Worm (Caenorhabditis elegans) whole organism, young adult: ENCODE data around the gene Y44A6B.3.

ENCODE experiments used
- B0336.3 ChIP-seq: fragments of 200-800 bp; sonication (Bioruptor generic); IDR thresholded peaks from 2 replicates; pipeline ENCODE4 v1.3.6; 2022; ENCODE audit warnings: missing genetic modification characterization, missing compliant biosample characterization
- C06A6.2 ChIP-seq: fragments of 200-800 bp; sonication (Bioruptor generic); conservative IDR thresholded peaks from 2 replicates; pipeline ENCODE4 v1.3.6; 2022; ENCODE audit warnings: missing genetic modification characterization, missing compliant biosample characterization
- C17E4.6 ChIP-seq: fragments of 200-800 bp; sonication (Bioruptor generic); IDR thresholded peaks from 2 replicates; pipeline ENCODE4 v1.3.6; 2022; ENCODE audit warnings: missing genetic modification reagents, missing genetic modification characterization, missing compliant biosample characterization
- F22D6.2 ChIP-seq: sonication (generic microtip); optimal IDR thresholded peaks from 2 replicates; lab custom pipeline; 2016; ENCODE audit warnings: mild to moderate bottlenecking, missing genetic modification characterization, missing compliant biosample characterization
- F52B5.7 ChIP-seq: sonication (generic microtip); optimal IDR thresholded peaks from 2 replicates; lab custom pipeline; 2016; ENCODE audit warnings: mild to moderate bottlenecking, missing genetic modification characterization, missing compliant biosample characterization
- F57C9.4 ChIP-seq: sonication (generic microtip); optimal IDR thresholded peaks from 2 replicates; lab custom pipeline; 2017; ENCODE audit warnings: mild to moderate bottlenecking, missing genetic modification characterization, missing compliant biosample characterization
- T07F8.4 ChIP-seq: sonication (generic microtip); optimal IDR thresholded peaks from 2 replicates; lab custom pipeline; 2016; ENCODE audit warnings: mild to moderate bottlenecking, missing genetic modification characterization, moderate library complexity, missing compliant biosample characterization
- T26A5.8 ChIP-seq: sonication (generic microtip); optimal IDR thresholded peaks from 2 replicates; lab custom pipeline; 2016; ENCODE audit warnings: missing genetic modification characterization, missing compliant biosample characterization
- Y53G8AR.9 ChIP-seq: fragments of 200-800 bp; sonication (Bioruptor generic); conservative IDR thresholded peaks from 2 replicates; pipeline ENCODE4 v1.3.6; 2022; ENCODE audit warnings: missing genetic modification reagents, missing genetic modification characterization, missing compliant biosample characterization
- Y56A3A.18 ChIP-seq: fragments of 200-800 bp; sonication (Bioruptor generic); IDR thresholded peaks from 2 replicates; pipeline ENCODE4 v1.3.6; 2022; ENCODE audit warnings: missing genetic modification reagents, missing genetic modification characterization, missing compliant biosample characterization
- Y95B8A.8 ChIP-seq: fragments of 200-800 bp; sonication (Bioruptor generic); IDR thresholded peaks from 2 replicates; pipeline ENCODE4 v1.3.6; 2022; ENCODE audit warnings: missing genetic modification reagents, missing genetic modification characterization, missing compliant biosample characterization
- ZK185.1 ChIP-seq: sonication (generic microtip); optimal IDR thresholded peaks from 2 replicates; lab custom pipeline; 2016; ENCODE audit warnings: mild to moderate bottlenecking, missing genetic modification characterization, missing compliant biosample characterization; ENCODE audit not compliant: poor library complexity, severe bottlenecking
- aptf-3 ChIP-seq: fragments of 200-800 bp; sonication (Bioruptor generic); IDR thresholded peaks from 2 replicates; pipeline ENCODE4 v1.3.6; 2022; ENCODE audit warnings: missing genetic modification characterization, missing compliant biosample characterization
- bed-1 ChIP-seq: fragments of 200-800 bp; sonication (Bioruptor generic); IDR thresholded peaks from 2 replicates; pipeline ENCODE4 v1.3.6; 2022; ENCODE audit warnings: missing genetic modification reagents, missing genetic modification characterization, missing compliant biosample characterization
- ccch-3 ChIP-seq: fragments of 200-800 bp; sonication (Bioruptor generic); optimal IDR thresholded peaks from 2 replicates; lab custom pipeline; 2018; ENCODE audit warnings: mild to moderate bottlenecking, missing genetic modification characterization, missing compliant biosample characterization
- cebp-1 ChIP-seq, 2 experiments: fragments of 200-800 bp in 1 of 2; sonication (Bioruptor generic) in 1 of 2; sonication (generic microtip) in 1 of 2; IDR thresholded peaks in 1 of 2; optimal IDR thresholded peaks in 1 of 2; 2 replicates each; pipeline versions ENCODE4 v1.3.6 to Lab custom; 2017 to 2022; ENCODE audit warnings: missing compliant biosample characterization in 2 of 2, missing genetic modification characterization in 2 of 2, mild to moderate bottlenecking in 1 of 2, missing genetic modification reagents in 1 of 2, moderate library complexity in 1 of 2
- dox-1 ChIP-seq: fragments of 200-800 bp; sonication (Bioruptor generic); IDR thresholded peaks from 2 replicates; pipeline ENCODE4 v1.3.6; 2022; ENCODE audit warnings: missing genetic modification reagents, missing genetic modification characterization, missing compliant biosample characterization
- dpff-1 ChIP-seq: sonication (generic microtip); optimal IDR thresholded peaks from 2 replicates; lab custom pipeline; 2017; ENCODE audit warnings: mild to moderate bottlenecking, missing genetic modification characterization, missing compliant biosample characterization
- egl-18 ChIP-seq: fragments of 200-800 bp; sonication (Bioruptor generic); IDR thresholded peaks from 2 replicates; pipeline ENCODE4 v1.3.6; 2022; ENCODE audit warnings: missing genetic modification reagents, missing genetic modification characterization, missing compliant biosample characterization
- egrh-3 ChIP-seq: fragments of 200-800 bp; sonication (Bioruptor generic); IDR thresholded peaks from 2 replicates; pipeline ENCODE4 v1.3.6; 2022; ENCODE audit warnings: missing genetic modification reagents, missing genetic modification characterization, missing compliant biosample characterization
- fkh-3 ChIP-seq: sonication (generic microtip); optimal IDR thresholded peaks from 2 replicates; lab custom pipeline; 2016; ENCODE audit warnings: mild to moderate bottlenecking, missing genetic modification characterization, missing compliant biosample characterization
- gei-17 ChIP-seq: fragments of 200-800 bp; sonication (Bioruptor generic); optimal IDR thresholded peaks from 2 replicates; lab custom pipeline; 2018; ENCODE audit warnings: mild to moderate bottlenecking, missing genetic modification characterization, missing compliant biosample characterization
- hlh-26 ChIP-seq: fragments of 200-800 bp; sonication (Bioruptor generic); conservative IDR thresholded peaks from 2 replicates; pipeline ENCODE4 v1.3.6; 2022; ENCODE audit warnings: missing genetic modification reagents, missing genetic modification characterization, missing compliant biosample characterization
- hrde-1 ChIP-seq: sonication (generic microtip); optimal IDR thresholded peaks from 2 replicates; lab custom pipeline; 2016; ENCODE audit warnings: missing genetic modification characterization, mild to moderate bottlenecking, missing compliant biosample characterization, moderate library complexity, missing genotype, missing genetic modification reagents, borderline replicate concordance
- let-526 ChIP-seq: fragments of 200-800 bp; sonication (Bioruptor generic); IDR thresholded peaks from 2 replicates; pipeline ENCODE4 v1.3.6; 2022; ENCODE audit warnings: missing genetic modification reagents, missing genetic modification characterization, missing compliant biosample characterization
- lin-35 ChIP-seq, 3 experiments: fragments of 150-350 bp in 2 of 3; sonication (generic microtip) in 1 of 3; optimal IDR thresholded peaks; 2 replicates each; lab custom pipeline; 2014 to 2018; ENCODE audit warnings: missing biosample characterization in 3 of 3, missing genetic modification characterization in 3 of 3, missing genetic modification reagents in 3 of 3
- lir-1 ChIP-seq: fragments of 200-800 bp; sonication (Bioruptor generic); conservative IDR thresholded peaks from 2 replicates; pipeline ENCODE4 v1.3.6; 2022; ENCODE audit warnings: missing genetic modification reagents, missing genetic modification characterization, missing compliant biosample characterization
- lsl-1 ChIP-seq: fragments of 200-800 bp; sonication (Bioruptor generic); optimal IDR thresholded peaks from 2 replicates; lab custom pipeline; 2018; ENCODE audit warnings: mild to moderate bottlenecking, missing genetic modification characterization, moderate library complexity, missing compliant biosample characterization
- lsy-27 ChIP-seq: sonication (generic microtip); optimal IDR thresholded peaks from 2 replicates; lab custom pipeline; 2017; ENCODE audit warnings: missing genetic modification characterization, mild to moderate bottlenecking, missing compliant biosample characterization, antibody characterized with exemption, missing genotype, borderline replicate concordance; ENCODE audit not compliant: insufficient read depth
- madf-6 ChIP-seq: fragments of 200-800 bp; sonication (Bioruptor generic); IDR thresholded peaks from 2 replicates; pipeline ENCODE4 v1.3.6; 2022; ENCODE audit warnings: missing genetic modification reagents, missing genetic modification characterization, missing compliant biosample characterization
- mcd-1 ChIP-seq: fragments of 200-800 bp; sonication (Bioruptor generic); IDR thresholded peaks from 2 replicates; pipeline ENCODE4 v1.3.6; 2022; ENCODE audit warnings: missing genetic modification reagents, missing genetic modification characterization, missing compliant biosample characterization
- mes-4 ChIP-seq: sonication (generic microtip); optimal IDR thresholded peaks from 2 replicates; lab custom pipeline; 2016; ENCODE audit warnings: missing genotype, missing genetic modification characterization, missing compliant biosample characterization
- nfya-1 ChIP-seq: sonication (generic microtip); optimal IDR thresholded peaks from 2 replicates; lab custom pipeline; 2017; ENCODE audit warnings: antibody characterized with exemption, missing compliant biosample characterization, missing genetic modification characterization, borderline replicate concordance; ENCODE audit not compliant: insufficient read depth
- nhr-120 ChIP-seq: fragments of 200-800 bp; sonication (Bioruptor generic); IDR thresholded peaks from 2 replicates; pipeline ENCODE4 v1.3.6; 2022; ENCODE audit warnings: missing genetic modification characterization, missing compliant biosample characterization
- nhr-179 ChIP-seq: sonication (generic microtip); optimal IDR thresholded peaks from 2 replicates; lab custom pipeline; 2016; ENCODE audit warnings: mild to moderate bottlenecking, missing genetic modification characterization, missing compliant biosample characterization
- nhr-90 ChIP-seq: sonication (generic microtip); optimal IDR thresholded peaks from 2 replicates; lab custom pipeline; 2016; ENCODE audit warnings: missing genotype, mild to moderate bottlenecking, missing genetic modification characterization, missing compliant biosample characterization
- pbrm-1 ChIP-seq: fragments of 200-800 bp; sonication (Bioruptor generic); IDR thresholded peaks from 2 replicates; pipeline ENCODE4 v1.3.6; 2022; ENCODE audit warnings: missing genetic modification reagents, missing genetic modification characterization, missing compliant biosample characterization
- rcor-1 ChIP-seq: fragments of 200-800 bp; sonication (Bioruptor generic); IDR thresholded peaks from 2 replicates; pipeline ENCODE4 v1.3.6; 2022; ENCODE audit warnings: missing genetic modification reagents, missing genetic modification characterization, missing compliant biosample characterization
- rpc-1 ChIP-seq, 2 experiments: fragments of 150-350 bp in 1 of 2; sonication (generic microtip) in 1 of 2; optimal IDR thresholded peaks; 2 replicates each; lab custom pipeline; 2014 to 2018; ENCODE audit warnings: missing biosample characterization in 1 of 2, missing genetic modification characterization in 1 of 2, missing genetic modification reagents in 1 of 2, missing genotype in 1 of 2
- sptf-2 ChIP-seq: fragments of 200-800 bp; sonication (Bioruptor generic); optimal IDR thresholded peaks from 2 replicates; lab custom pipeline; 2018; ENCODE audit warnings: mild to moderate bottlenecking, missing genetic modification characterization, missing compliant biosample characterization
- tlf-1 ChIP-seq: fragments of 200-800 bp; sonication (Bioruptor generic); optimal IDR thresholded peaks from 2 replicates; lab custom pipeline; 2018; ENCODE audit warnings: mild to moderate bottlenecking, missing genetic modification characterization, missing compliant biosample characterization
- unc-130 ChIP-seq: sonication (generic microtip); optimal IDR thresholded peaks from 2 replicates; lab custom pipeline; 2016; ENCODE audit warnings: missing genetic modification reagents, missing genetic modification characterization, missing compliant biosample characterization
- zim-3 ChIP-seq: sonication (generic microtip); optimal IDR thresholded peaks from 2 replicates; lab custom pipeline; 2017; ENCODE audit warnings: mild to moderate bottlenecking, missing genetic modification characterization, moderate library complexity, missing compliant biosample characterization
- ztf-25 ChIP-seq: fragments of 200-800 bp; sonication (Bioruptor generic); IDR thresholded peaks from 2 replicates; pipeline ENCODE4 v1.3.6; 2022; ENCODE audit warnings: missing genetic modification reagents, missing genetic modification characterization, missing compliant biosample characterization

The Y44A6B.3 gene

ce11 chrV:20655174-20655573 lies 16.9 kb upstream of the Y44A6B.3 start:
- TF ChIP-seq zim-3 (tag; lab: Kevin White, UChicago) (no peak), bed-1 (GFP tag; lab: Robert Waterston, UW) (0 out of 2 replicates have a peak, but pooled peaks have one; percentile 50), nfya-1 (tag; lab: Kevin White, UChicago) (no peak), gei-17 (GFP tag; lab: Kevin White, UChicago) (no peak), nhr-90 (tag; lab: Kevin White, UChicago) (no peak), T07F8.4 (tag; lab: Kevin White, UChicago) (no peak), rpc-1 (optimal IDR thresholded peaks at IDR 0.05; lab: Kevin White, UChicago) (no peak), rpc-1 (tag; optimal IDR thresholded peaks at IDR 0.05; lab: Kevin White, UChicago) (peak; percentile 27), ccch-3 (GFP tag; lab: Kevin White, UChicago) (no peak), hrde-1 (tag; lab: Kevin White, UChicago) (no peak), B0336.3 (GFP tag; lab: Robert Waterston, UW) (no peak), lin-35 (GFP tag; optimal IDR thresholded peaks at IDR 0.05; lab: Kevin White, UChicago) (no peak), aptf-3 (no peak), lir-1 (GFP tag; lab: Robert Waterston, UW) (no peak), nhr-120 (no peak), ztf-25 (GFP tag; lab: Robert Waterston, UW) (no peak)

ce11 chrV:20654350-20654749 lies 16.1 kb upstream of the Y44A6B.3 start, which contains the start of gene mnr-1:
mnr-1 (plus strand) TSS chrV:20654650.
- TF ChIP-seq lsl-1 (GFP tag; lab: Kevin White, UChicago) (no peak), nhr-179 (tag; lab: Kevin White, UChicago) (no peak), mcd-1 (GFP tag; lab: Robert Waterston, UW) (no peak), aptf-3 (no peak), unc-130 (GFP tag; lab: Kevin White, UChicago) (no peak), lsy-27 (tag; lab: Kevin White, UChicago) (no peak), Y95B8A.8 (GFP tag; lab: Robert Waterston, UW) (no peak), dpff-1 (no peak), Y56A3A.18 (GFP tag; lab: Robert Waterston, UW) (no peak), tlf-1 (GFP tag; lab: Kevin White, UChicago) (no peak), T07F8.4 (tag; lab: Kevin White, UChicago) (no peak)
- TF ChIP-seq, all 124 proteins: peak for 0

ce11 chrV:20651923-20652322 lies 13.7 kb upstream of the Y44A6B.3 start:
- TF ChIP-seq C06A6.2, result no peak
- TF ChIP-seq mes-4 (tag; lab: Kevin White, UChicago), result no peak
- TF ChIP-seq T26A5.8 (tag; lab: Kevin White, UChicago), result no peak
- no peak for TF ChIP-seq nhr-179 (tag; lab: Kevin White, UChicago)
- TF ChIP-seq egl-18 (GFP tag; lab: Robert Waterston, UW), result no peak
- no peak for TF ChIP-seq ZK185.1
- no peak for TF ChIP-seq F22D6.2 (tag; lab: Kevin White, UChicago)
- TF ChIP-seq unc-130 (GFP tag; lab: Kevin White, UChicago), result no peak
- no peak for TF ChIP-seq F52B5.7 (tag; lab: Kevin White, UChicago)
- no peak for TF ChIP-seq dox-1 (GFP tag; lab: Robert Waterston, UW)
- TF ChIP-seq C17E4.6 (GFP tag; lab: Robert Waterston, UW), result no peak
- TF ChIP-seq nhr-120, result no peak

ce11 chrV:20648868-20649267 lies 10.6 kb upstream of the Y44A6B.3 start:
- TF ChIP-seq pbrm-1 (GFP tag; lab: Robert Waterston, UW) (no peak), rcor-1 (GFP tag; lab: Robert Waterston, UW) (no peak), cebp-1 (GFP tag; IDR thresholded peaks at IDR 0.05; lab: Robert Waterston, UW) (no peak), cebp-1 (tag; optimal IDR thresholded peaks at IDR 0.05; lab: Kevin White, UChicago) (no peak), hlh-26 (no peak), fkh-3 (tag; lab: Kevin White, UChicago) (no peak), egrh-3 (GFP tag; lab: Robert Waterston, UW) (no peak), sptf-2 (GFP tag; lab: Kevin White, UChicago) (no peak), madf-6 (GFP tag; lab: Robert Waterston, UW) (no peak), let-526 (GFP tag; lab: Robert Waterston, UW) (no peak), Y53G8AR.9 (GFP tag; lab: Robert Waterston, UW) (no peak), F57C9.4 (tag; lab: Kevin White, UChicago) (no peak)
